Worm (Caenorhabditis elegans) whole organism, L1 larva: ENCODE measurements around the gene R148.5.

Experiments
- F16B12.6 ChIP-seq: fragments of 150-350 bp; optimal IDR thresholded peaks from 2 replicates; lab custom pipeline; 2014; ENCODE audit warnings: missing biosample characterization, missing genetic modification characterization
- aha-1 ChIP-seq: fragments of 150-350 bp; optimal IDR thresholded peaks from 2 replicates; lab custom pipeline; 2014; ENCODE audit warnings: missing biosample characterization, missing genetic modification characterization
- blmp-1 ChIP-seq: fragments of 150-350 bp; optimal IDR thresholded peaks from 2 replicates; lab custom pipeline; 2014; ENCODE audit warnings: missing biosample characterization, missing genetic modification characterization
- ceh-88 ChIP-seq: fragments of 200-800 bp; sonication (Bioruptor generic); IDR thresholded peaks from 2 replicates; pipeline ENCODE4 v1.3.6; 2022; ENCODE audit warnings: missing genetic modification characterization, missing compliant biosample characterization
- ceh-90 ChIP-seq: sonication (generic microtip); optimal IDR thresholded peaks from 2 replicates; lab custom pipeline; 2016; ENCODE audit warnings: missing genetic modification characterization, missing compliant biosample characterization
- dpl-1 ChIP-seq, 3 experiments: fragments of 150-350 bp in 2 of 3; sonication (generic microtip) in 1 of 3; optimal IDR thresholded peaks; 2 replicates each; lab custom pipeline; 2014 to 2017; ENCODE audit warnings: missing biosample characterization in 3 of 3, missing genetic modification characterization in 3 of 3, missing genetic modification reagents in 3 of 3
- dsc-1 ChIP-seq: sonication (generic microtip); optimal IDR thresholded peaks from 2 replicates; lab custom pipeline; 2016; ENCODE audit warnings: mild to moderate bottlenecking, missing genetic modification characterization, missing compliant biosample characterization
- efl-1 ChIP-seq, 4 experiments: fragments of 150-350 bp; optimal IDR thresholded peaks in 3 of 4; peaks in 1 of 4; 1 replicate in 1 of 4; 2 replicates in 3 of 4; lab custom pipeline; 2014; ENCODE audit warnings: missing biosample characterization in 2 of 4, missing genetic modification characterization in 2 of 4, missing genetic modification reagents in 2 of 4
- egl-13 ChIP-seq: sonication (generic microtip); optimal IDR thresholded peaks from 2 replicates; lab custom pipeline; 2016; ENCODE audit warnings: missing genotype, missing genetic modification reagents, missing genetic modification characterization, missing compliant biosample characterization
- elt-2 ChIP-seq: sonication (generic microtip); optimal IDR thresholded peaks from 2 replicates; lab custom pipeline; 2016; ENCODE audit warnings: missing genetic modification characterization, mild to moderate bottlenecking, inconsistent platforms, missing compliant biosample characterization, missing genetic modification reagents
- elt-3 ChIP-seq, 6 experiments: fragments of 150-350 bp in 1 of 6; sonication (generic microtip); optimal IDR thresholded peaks; 2 replicates each; lab custom pipeline; 2017 to 2018; ENCODE audit warnings: missing biosample characterization in 6 of 6, missing genetic modification characterization in 6 of 6, inconsistent platforms in 1 of 6
- ets-5 ChIP-seq: fragments of 200-800 bp; sonication (Bioruptor generic); IDR thresholded peaks from 2 replicates; pipeline ENCODE4 v1.3.6; 2022; ENCODE audit warnings: missing genetic modification characterization, missing compliant biosample characterization
- fkh-10 ChIP-seq: sonication (generic microtip); optimal IDR thresholded peaks from 2 replicates; lab custom pipeline; 2017; ENCODE audit warnings: missing biosample characterization, missing genetic modification reagents, missing genetic modification characterization
- fkh-8 ChIP-seq: sonication (generic microtip); optimal IDR thresholded peaks from 2 replicates; lab custom pipeline; 2016; ENCODE audit warnings: mild to moderate bottlenecking, missing genetic modification characterization, missing compliant biosample characterization
- fos-1 ChIP-seq: fragments of 150-350 bp; optimal IDR thresholded peaks from 2 replicates; lab custom pipeline; 2014; ENCODE audit warnings: missing biosample characterization, missing genetic modification characterization
- grh-1 ChIP-seq: fragments of 200-800 bp; sonication (Bioruptor generic); IDR thresholded peaks from 2 replicates; pipeline ENCODE4 v1.3.6; 2022; ENCODE audit warnings: missing genetic modification reagents, missing genetic modification characterization, missing compliant biosample characterization
- hlh-17 ChIP-seq: fragments of 200-800 bp; sonication (Bioruptor generic); optimal IDR thresholded peaks from 2 replicates; lab custom pipeline; 2018; ENCODE audit warnings: missing genetic modification characterization, mild to moderate bottlenecking, missing compliant biosample characterization, moderate library complexity, borderline replicate concordance
- hlh-4 ChIP-seq: sonication (generic microtip); optimal IDR thresholded peaks from 2 replicates; lab custom pipeline; 2016; ENCODE audit warnings: mild to moderate bottlenecking, missing genetic modification characterization, missing compliant biosample characterization
- irx-1 ChIP-seq: sonication (generic microtip); optimal IDR thresholded peaks from 2 replicates; lab custom pipeline; 2016; ENCODE audit warnings: missing genetic modification characterization, missing compliant biosample characterization
- isw-1 ChIP-seq: fragments of 200-800 bp; sonication (Bioruptor generic); IDR thresholded peaks from 2 replicates; pipeline ENCODE4 v1.3.6; 2022; ENCODE audit warnings: missing genetic modification characterization, missing compliant biosample characterization
- jun-1 ChIP-seq: fragments of 150-350 bp; optimal IDR thresholded peaks from 2 replicates; lab custom pipeline; 2014; ENCODE audit warnings: missing biosample characterization, missing genetic modification reagents, missing genetic modification characterization
- lin-35 ChIP-seq, 2 experiments: fragments of 150-350 bp; optimal IDR thresholded peaks; 2 replicates each; lab custom pipeline; 2014; ENCODE audit warnings: missing biosample characterization in 2 of 2, missing genetic modification characterization in 2 of 2, missing genetic modification reagents in 2 of 2
- lir-3 ChIP-seq: sonication (generic microtip); optimal IDR thresholded peaks from 2 replicates; lab custom pipeline; 2016; ENCODE audit warnings: mild to moderate bottlenecking, missing genetic modification characterization, moderate library complexity, missing compliant biosample characterization; ENCODE audit not compliant: poor library complexity
- mab-9 ChIP-seq: fragments of 200-800 bp; sonication (Bioruptor generic); IDR thresholded peaks from 2 replicates; pipeline ENCODE4 v1.3.6; 2022; ENCODE audit warnings: missing genetic modification reagents, missing genetic modification characterization, missing compliant biosample characterization
- mdl-1 ChIP-seq, 2 experiments: fragments of 150-350 bp; optimal IDR thresholded peaks; 2 replicates each; lab custom pipeline; 2014 to 2017; ENCODE audit warnings: missing biosample characterization in 2 of 2, missing genetic modification characterization in 2 of 2, inconsistent platforms in 1 of 2
- mef-2 ChIP-seq: fragments of 150-350 bp; optimal IDR thresholded peaks from 2 replicates; lab custom pipeline; 2014; ENCODE audit warnings: missing biosample characterization, missing genetic modification characterization
- nhr-12 ChIP-seq: sonication (generic microtip); optimal IDR thresholded peaks from 2 replicates; lab custom pipeline; 2017; ENCODE audit warnings: missing biosample characterization, missing genetic modification characterization
- nhr-237 ChIP-seq: fragments of 150-350 bp; optimal IDR thresholded peaks from 2 replicates; lab custom pipeline; 2014; ENCODE audit warnings: missing biosample characterization, missing genetic modification characterization
- nhr-71 ChIP-seq: sonication (generic microtip); optimal IDR thresholded peaks from 2 replicates; lab custom pipeline; 2016; ENCODE audit warnings: mild to moderate bottlenecking, missing genetic modification characterization, moderate library complexity, missing compliant biosample characterization
- nhr-76 ChIP-seq: sonication (generic microtip); optimal IDR thresholded peaks from 2 replicates; lab custom pipeline; 2017; ENCODE audit warnings: missing biosample characterization, missing genetic modification characterization
- nhr-77 ChIP-seq: fragments of 150-350 bp; optimal IDR thresholded peaks from 2 replicates; lab custom pipeline; 2014; ENCODE audit warnings: missing biosample characterization, missing genetic modification characterization
- nhr-85 ChIP-seq: sonication (generic microtip); peaks from one replicate; lab custom pipeline; 2016; ENCODE audit warnings: missing genetic modification characterization, inconsistent platforms, missing compliant biosample characterization
- nhr-90 ChIP-seq: sonication (generic microtip); optimal IDR thresholded peaks from 2 replicates; lab custom pipeline; 2016; ENCODE audit warnings: mild to moderate bottlenecking, missing genetic modification characterization, missing compliant biosample characterization; ENCODE audit not compliant: poor library complexity
- pax-3 ChIP-seq: fragments of 200-800 bp; sonication (Bioruptor generic); optimal IDR thresholded peaks from 2 replicates; lab custom pipeline; 2018; ENCODE audit warnings: mild to moderate bottlenecking, missing genetic modification characterization, moderate library complexity, missing compliant biosample characterization
- pqm-1 ChIP-seq: sonication (generic microtip); optimal IDR thresholded peaks from 3 replicates; lab custom pipeline; 2017; ENCODE audit warnings: missing biosample characterization, missing genetic modification characterization
- sptf-1 ChIP-seq: fragments of 150-350 bp; optimal IDR thresholded peaks from 2 replicates; lab custom pipeline; 2014; ENCODE audit warnings: missing biosample characterization, missing genetic modification characterization
- swsn-7 ChIP-seq: sonication (generic microtip); optimal IDR thresholded peaks from 2 replicates; lab custom pipeline; 2016; ENCODE audit warnings: missing genetic modification characterization, missing compliant biosample characterization
- tbx-2 ChIP-seq: sonication (generic microtip); optimal IDR thresholded peaks from 2 replicates; lab custom pipeline; 2016; ENCODE audit warnings: missing genetic modification characterization, missing compliant biosample characterization
- unc-62 ChIP-seq: fragments of 150-350 bp; optimal IDR thresholded peaks from 2 replicates; lab custom pipeline; 2014; ENCODE audit warnings: missing biosample characterization, missing genetic modification reagents, missing genetic modification characterization
- unc-98 ChIP-seq: fragments of 200-800 bp; sonication (Bioruptor generic); IDR thresholded peaks from 2 replicates; pipeline ENCODE4 v1.3.6; 2022; ENCODE audit warnings: missing genetic modification characterization, missing compliant biosample characterization
- vab-15 ChIP-seq: sonication (generic microtip); optimal IDR thresholded peaks from 2 replicates; lab custom pipeline; 2017; ENCODE audit warnings: missing genotype, mild to moderate bottlenecking, missing genetic modification characterization, missing compliant biosample characterization
- xbp-1 ChIP-seq: sonication (generic microtip); optimal IDR thresholded peaks from 2 replicates; lab custom pipeline; 2016; ENCODE audit warnings: missing genetic modification characterization, missing compliant biosample characterization
- ztf-11 ChIP-seq, 2 experiments: sonication (generic microtip); optimal IDR thresholded peaks; 2 replicates each; lab custom pipeline; 2016 to 2017; ENCODE audit warnings: missing genetic modification characterization in 2 of 2, missing biosample characterization in 1 of 2, missing compliant biosample characterization in 1 of 2

The R148.5 gene

DNA sequence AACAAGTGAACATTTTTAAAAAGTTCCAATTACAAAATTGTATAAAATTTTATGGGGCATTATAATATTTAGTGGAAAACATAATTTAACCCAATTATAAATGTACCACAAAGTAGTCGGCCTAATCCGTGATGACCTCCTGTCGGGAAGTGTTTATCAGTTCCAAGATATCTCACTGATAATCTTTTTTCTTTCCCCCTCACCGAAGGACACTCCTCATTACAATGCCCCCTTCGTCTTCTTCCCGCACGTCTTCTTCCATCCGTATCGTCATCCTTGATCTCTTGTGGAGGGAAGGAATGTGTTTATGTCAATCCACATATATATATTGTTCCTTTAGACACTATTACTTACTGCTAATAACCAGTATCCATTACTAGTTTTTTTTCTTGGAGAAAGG, at the start of gene R148.5:
Gene R148.5 (plus strand): TSS at position 331 of the 400 bp plus-strand sequence.
- TF ChIP-seq xbp-1 (tag; lab: Kevin White, UChicago) (no peak), blmp-1 (tag; lab: Kevin White, UChicago) (peak; percentile 57)

DNA sequence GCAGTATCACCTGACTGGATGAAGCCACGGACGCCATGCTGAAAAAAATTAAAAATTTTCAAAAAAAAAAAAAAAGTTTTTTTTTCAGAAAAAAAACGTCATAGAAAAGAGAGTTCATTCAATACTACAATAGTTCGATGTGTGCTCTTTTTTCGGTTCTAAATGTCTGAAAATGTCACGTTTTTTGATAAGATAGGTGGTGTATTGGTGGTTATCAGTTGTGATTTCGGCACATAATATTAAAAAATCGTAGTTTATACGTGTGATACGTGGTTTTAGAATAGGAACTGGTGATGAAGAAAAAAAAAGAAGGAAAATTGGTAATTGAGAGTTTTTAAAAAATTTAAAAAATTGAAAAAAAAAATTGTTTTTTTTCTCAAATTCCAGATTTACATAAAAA, 48.5 kb upstream of the R148.5 start:
- TF ChIP-seq ztf-11 (tag; optimal IDR thresholded peaks at IDR 0.05; lab: Kevin White, UChicago) (no peak), jun-1 (tag; lab: Kevin White, UChicago) (peak; percentile 21), sptf-1 (tag; lab: Kevin White, UChicago) (no peak), irx-1 (tag; lab: Kevin White, UChicago) (no peak), lir-3 (tag; lab: Kevin White, UChicago) (no peak), elt-3 (tag; optimal IDR thresholded peaks at IDR 0.05; lab: Kevin White, UChicago) (no peak), fkh-10 (GFP tag; lab: Kevin White, UChicago) (no peak), egl-13 (tag; lab: Kevin White, UChicago) (no peak), lin-35 (GFP tag; optimal IDR thresholded peaks at IDR 0.05; lab: Kevin White, UChicago) (peak in 1 of 2 experiments; percentile 39), nhr-85 (no peak), nhr-12 (tag; lab: Kevin White, UChicago) (no peak), elt-2 (tag; lab: Kevin White, UChicago) (peak; percentile 85), hlh-17 (no peak), hlh-4 (no peak), nhr-77 (no peak), ets-5 (GFP tag; lab: Robert Waterston, UW) (no peak), nhr-237 (tag; lab: Kevin White, UChicago) (no peak), ceh-88 (no peak), pqm-1 (tag; lab: Kevin White, UChicago) (no peak)
- TF ChIP-seq, all 84 proteins: peak for 3

DNA sequence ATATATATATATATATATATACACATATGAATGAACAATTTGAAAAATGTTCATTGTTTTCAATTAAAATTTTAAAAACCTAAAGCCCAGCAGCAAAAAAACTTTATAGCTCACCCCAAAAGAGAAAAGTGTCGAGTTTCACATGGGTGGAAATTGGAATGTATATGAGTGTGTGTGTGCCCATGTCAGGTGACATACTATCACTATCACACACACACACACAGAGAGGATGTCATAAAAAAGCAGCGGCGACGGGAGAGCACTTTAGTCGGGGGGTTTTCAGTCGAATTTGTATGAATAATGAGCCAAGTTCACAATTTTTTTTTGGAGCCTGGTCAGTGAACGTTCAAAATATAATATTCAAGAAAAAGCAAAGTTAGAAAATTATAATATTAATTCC, 45.5 kb upstream of the R148.5 start:
- no peak for TF ChIP-seq efl-1 (optimal IDR thresholded peaks at IDR 0.05; lab: Kevin White, UChicago)
- TF ChIP-seq efl-1 (GFP tag; optimal IDR thresholded peaks at IDR 0.05 in 1 of 2; lab: Kevin White, UChicago) = peak in 1 of 2 experiments; percentile 3
- TF ChIP-seq sptf-1 (tag; lab: Kevin White, UChicago) = no peak
- TF ChIP-seq lin-35 (GFP tag; optimal IDR thresholded peaks at IDR 0.05; lab: Kevin White, UChicago) = peak in 1 of 2 experiments; percentile 18
- no peak for TF ChIP-seq isw-1 (GFP tag; lab: Robert Waterston, UW)
- TF ChIP-seq nhr-237 (tag; lab: Kevin White, UChicago) = no peak
- TF ChIP-seq pax-3 = no peak
- TF ChIP-seq mab-9 (GFP tag; lab: Robert Waterston, UW) = no peak
- no peak for TF ChIP-seq fos-1 (tag; lab: Kevin White, UChicago)
- no peak for TF ChIP-seq unc-62
- TF ChIP-seq mdl-1 (tag; optimal IDR thresholded peaks at IDR 0.05; lab: Kevin White, UChicago) = no peak
- no peak for TF ChIP-seq blmp-1 (tag; lab: Kevin White, UChicago)
- no peak for TF ChIP-seq mef-2 (tag; lab: Kevin White, UChicago)
- peak; percentile 53 for TF ChIP-seq elt-2 (tag; lab: Kevin White, UChicago)
- TF ChIP-seq jun-1 (tag; lab: Kevin White, UChicago) = no peak
- TF ChIP-seq fkh-8 = peak; percentile 59
- TF ChIP-seq ceh-90 (tag; lab: Kevin White, UChicago) = no peak
- TF ChIP-seq nhr-76 (tag; lab: Kevin White, UChicago) = no peak
- TF ChIP-seq unc-98 (GFP tag; lab: Robert Waterston, UW) = no peak
- TF ChIP-seq dpl-1 (GFP tag; optimal IDR thresholded peaks at IDR 0.05; lab: Kevin White, UChicago) = no peak
- TF ChIP-seq, all 84 proteins: peak for 4

DNA sequence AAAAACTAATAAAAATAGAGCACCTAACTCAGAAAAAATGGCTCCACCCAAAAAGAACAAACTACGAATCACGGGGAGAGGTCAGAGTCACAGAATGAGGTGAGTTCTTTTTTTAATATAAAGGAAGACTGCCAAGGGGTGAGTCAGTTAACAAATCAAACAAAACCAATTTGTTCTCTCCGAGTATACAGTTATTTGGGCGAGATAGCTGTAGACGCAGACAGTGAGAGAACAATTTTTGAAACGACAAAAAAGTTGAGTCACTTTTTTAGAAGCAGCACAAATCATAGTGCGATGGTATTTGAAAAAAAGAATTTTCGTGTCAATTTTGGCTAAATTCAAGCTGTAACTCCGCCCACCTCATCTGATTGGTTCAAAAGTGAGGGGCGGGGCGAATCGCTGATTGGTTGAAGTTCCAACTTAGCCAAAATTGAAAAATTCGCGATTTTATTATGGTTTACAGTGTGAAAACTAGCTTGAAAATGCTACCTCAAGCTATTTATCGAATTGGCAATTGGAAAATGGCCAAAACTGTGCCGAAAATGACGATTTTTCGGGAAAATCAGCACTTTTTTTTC, 41.1 kb upstream of the R148.5 start:
- TF ChIP-seq nhr-237 (tag; lab: Kevin White, UChicago) (no peak), dsc-1 (tag; lab: Kevin White, UChicago) (no peak), aha-1 (tag; lab: Kevin White, UChicago) (no peak), tbx-2 (tag; lab: Kevin White, UChicago) (no peak), ztf-11 (tag; optimal IDR thresholded peaks at IDR 0.05; lab: Kevin White, UChicago) (no peak), vab-15 (tag; lab: Kevin White, UChicago) (no peak), F16B12.6 (no peak), nhr-76 (tag; lab: Kevin White, UChicago) (no peak), unc-98 (GFP tag; lab: Robert Waterston, UW) (no peak), nhr-90 (no peak), swsn-7 (tag; lab: Kevin White, UChicago) (no peak), sptf-1 (tag; lab: Kevin White, UChicago) (no peak), nhr-71 (tag; lab: Kevin White, UChicago) (no peak), elt-2 (tag; lab: Kevin White, UChicago) (no peak), grh-1 (GFP tag; lab: Robert Waterston, UW) (no peak)
